Worm (Caenorhabditis elegans) whole organism, mixed stage, embryonic: ENCODE data around the gene Y56A3A.30.
A peak's percentile ranks its signal among the peaks of the same experiment; 100 is the strongest.

ENCODE experiments used
- M03D4.4 ChIP-seq: sonication (generic microtip); optimal IDR thresholded peaks from 2 replicates; lab custom pipeline; 2017; ENCODE audit warnings: mild to moderate bottlenecking, missing genetic modification characterization, missing compliant biosample characterization
- bed-3 ChIP-seq: fragments of 200-800 bp; sonication (Bioruptor generic); optimal IDR thresholded peaks from 3 replicates; lab custom pipeline; 2018; ENCODE audit warnings: mild to moderate bottlenecking, missing genetic modification characterization, moderate library complexity, missing compliant biosample characterization
- blmp-1 ChIP-seq: fragments of 150-350 bp; optimal IDR thresholded peaks from 2 replicates; lab custom pipeline; 2014; ENCODE audit warnings: missing biosample characterization, missing genetic modification characterization
- ceh-39 ChIP-seq: fragments of 150-350 bp; optimal IDR thresholded peaks from 2 replicates; lab custom pipeline; 2014; ENCODE audit warnings: missing biosample characterization, missing genetic modification characterization
- ceh-43 ChIP-seq: fragments of 200-800 bp; sonication (Bioruptor generic); optimal IDR thresholded peaks from 2 replicates; lab custom pipeline; 2018; ENCODE audit warnings: mild to moderate bottlenecking, missing genetic modification characterization, moderate library complexity, missing compliant biosample characterization
- ceh-83 ChIP-seq: fragments of 200-800 bp; sonication (Bioruptor generic); optimal IDR thresholded peaks from 2 replicates; lab custom pipeline; 2018; ENCODE audit warnings: mild to moderate bottlenecking, missing genetic modification characterization, missing compliant biosample characterization
- ces-1 ChIP-seq: fragments of 150-350 bp; optimal IDR thresholded peaks from 2 replicates; lab custom pipeline; 2014; ENCODE audit warnings: missing biosample characterization, missing genetic modification reagents, missing genetic modification characterization
- drap-1 ChIP-seq: fragments of 200-800 bp; sonication (Bioruptor generic); optimal IDR thresholded peaks from 3 replicates; lab custom pipeline; 2018; ENCODE audit warnings: mild to moderate bottlenecking, missing genetic modification characterization, missing compliant biosample characterization
- elt-3 ChIP-seq: fragments of 150-350 bp; optimal IDR thresholded peaks from 2 replicates; lab custom pipeline; 2014; ENCODE audit warnings: missing biosample characterization, missing genetic modification characterization
- flh-1 ChIP-seq: fragments of 200-800 bp; sonication (Bioruptor generic); optimal IDR thresholded peaks from 2 replicates; lab custom pipeline; 2018; ENCODE audit warnings: mild to moderate bottlenecking, missing genetic modification characterization, moderate library complexity, missing compliant biosample characterization
- hlh-1 ChIP-seq: fragments of 150-350 bp; optimal IDR thresholded peaks from 2 replicates; lab custom pipeline; 2014; ENCODE audit warnings: missing biosample characterization, missing genetic modification reagents, missing genetic modification characterization
- lin-13 ChIP-seq: fragments of 150-350 bp; optimal IDR thresholded peaks from 2 replicates; lab custom pipeline; 2014; ENCODE audit warnings: missing biosample characterization, missing genetic modification characterization
- lin-32 ChIP-seq: fragments of 200-800 bp; sonication (Bioruptor generic); optimal IDR thresholded peaks from 2 replicates; lab custom pipeline; 2018; ENCODE audit warnings: mild to moderate bottlenecking, missing genetic modification characterization, missing compliant biosample characterization
- mep-1 ChIP-seq: fragments of 150-350 bp; optimal IDR thresholded peaks from 2 replicates; lab custom pipeline; 2017; ENCODE audit warnings: missing biosample characterization, missing genetic modification reagents, missing genetic modification characterization, inconsistent platforms
- nhr-12 ChIP-seq: fragments of 150-350 bp; optimal IDR thresholded peaks from 2 replicates; lab custom pipeline; 2014; ENCODE audit warnings: missing biosample characterization, missing genetic modification characterization
- nhr-2 ChIP-seq: fragments of 150-350 bp; optimal IDR thresholded peaks from 2 replicates; lab custom pipeline; 2014; ENCODE audit warnings: missing biosample characterization, missing genetic modification characterization
- nhr-237 ChIP-seq: fragments of 150-350 bp; optimal IDR thresholded peaks from 2 replicates; lab custom pipeline; 2014; ENCODE audit warnings: missing biosample characterization, missing genetic modification characterization
- nhr-28 ChIP-seq: fragments of 150-350 bp; optimal IDR thresholded peaks from 2 replicates; lab custom pipeline; 2014; ENCODE audit warnings: missing biosample characterization, missing genetic modification characterization
- nhr-76 ChIP-seq: sonication (generic microtip); optimal IDR thresholded peaks from 2 replicates; lab custom pipeline; 2017; ENCODE audit warnings: missing biosample characterization, missing genetic modification characterization
- pha-4 ChIP-seq: fragments of 150-350 bp; optimal IDR thresholded peaks from 2 replicates; lab custom pipeline; 2018; ENCODE audit warnings: missing biosample characterization, missing genetic modification reagents, missing genetic modification characterization
- sem-2 ChIP-seq: fragments of 200-800 bp; sonication (Bioruptor generic); optimal IDR thresholded peaks from 2 replicates; lab custom pipeline; 2018; ENCODE audit warnings: mild to moderate bottlenecking, missing genetic modification characterization, missing compliant biosample characterization
- snpc-4 ChIP-seq: fragments of 150-350 bp; optimal IDR thresholded peaks from 2 replicates; lab custom pipeline; 2014; ENCODE audit warnings: missing biosample characterization, missing genetic modification characterization
- sptf-1 ChIP-seq: sonication (generic microtip); optimal IDR thresholded peaks from 2 replicates; lab custom pipeline; 2017; ENCODE audit warnings: mild to moderate bottlenecking, missing genetic modification characterization, moderate library complexity, missing compliant biosample characterization
- tbx-8 ChIP-seq: fragments of 200-800 bp; sonication (Bioruptor generic); optimal IDR thresholded peaks from 2 replicates; lab custom pipeline; 2018; ENCODE audit warnings: mild to moderate bottlenecking, missing genetic modification characterization, moderate library complexity, missing compliant biosample characterization
- unc-120 ChIP-seq: sonication (generic microtip); optimal IDR thresholded peaks from 2 replicates; lab custom pipeline; 2017; ENCODE audit warnings: missing genetic modification characterization, missing compliant biosample characterization; ENCODE audit not compliant: poor library complexity, severe bottlenecking
- unc-39 ChIP-seq: fragments of 150-350 bp; optimal IDR thresholded peaks from 2 replicates; lab custom pipeline; 2014; ENCODE audit warnings: missing biosample characterization, missing genetic modification characterization
- unc-62 ChIP-seq: fragments of 150-350 bp; optimal IDR thresholded peaks from 2 replicates; lab custom pipeline; 2014; ENCODE audit warnings: missing biosample characterization, missing genetic modification reagents, missing genetic modification characterization
- ztf-11 ChIP-seq: fragments of 150-350 bp; optimal IDR thresholded peaks from 2 replicates; lab custom pipeline; 2014; ENCODE audit warnings: missing biosample characterization, missing genetic modification characterization

Y56A3A.30 gene

DNA sequence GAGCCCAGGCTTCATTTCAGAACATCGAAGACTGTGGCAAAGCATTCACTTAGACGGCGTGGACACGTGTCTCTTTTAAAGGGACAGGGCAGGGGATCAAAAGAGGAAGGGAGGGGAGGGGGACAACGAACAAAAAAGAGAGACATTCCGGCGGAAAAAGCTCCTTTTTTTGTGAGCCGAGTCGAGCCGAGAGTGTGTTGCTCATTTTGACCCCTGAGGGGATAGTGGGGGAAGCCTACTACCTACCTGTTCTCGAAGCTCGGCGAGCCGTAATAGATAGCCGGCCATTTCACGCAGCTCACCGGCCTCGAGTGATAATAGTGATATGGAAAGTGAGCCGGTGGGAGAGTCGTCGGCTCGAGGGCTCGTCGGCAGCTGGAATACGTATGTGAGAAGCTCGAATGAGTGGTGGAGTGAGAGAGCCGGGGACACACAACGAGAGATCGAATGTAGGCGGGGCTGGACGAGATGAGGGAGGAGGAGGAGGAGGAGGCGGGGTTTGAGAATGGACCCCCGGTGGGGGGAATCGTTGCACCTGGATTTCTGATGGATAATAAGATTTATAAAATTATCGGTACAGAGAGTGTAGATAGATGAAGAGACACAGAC lies 42.1 kb downstream of the Y56A3A.30 start:
- TF ChIP-seq M03D4.4 (tag; lab: Kevin White, UChicago) (peak; percentile 41), tbx-8 (no peak), drap-1 (peak; percentile 50), elt-3 (tag; lab: Kevin White, UChicago) (no peak), unc-120 (tag; lab: Kevin White, UChicago) (peak; percentile 62), sem-2 (GFP tag; lab: Kevin White, UChicago) (no peak), hlh-1 (tag; lab: Kevin White, UChicago) (no peak), ztf-11 (tag; lab: Kevin White, UChicago) (no peak)
- TF ChIP-seq, all 35 proteins: peak for 3

DNA sequence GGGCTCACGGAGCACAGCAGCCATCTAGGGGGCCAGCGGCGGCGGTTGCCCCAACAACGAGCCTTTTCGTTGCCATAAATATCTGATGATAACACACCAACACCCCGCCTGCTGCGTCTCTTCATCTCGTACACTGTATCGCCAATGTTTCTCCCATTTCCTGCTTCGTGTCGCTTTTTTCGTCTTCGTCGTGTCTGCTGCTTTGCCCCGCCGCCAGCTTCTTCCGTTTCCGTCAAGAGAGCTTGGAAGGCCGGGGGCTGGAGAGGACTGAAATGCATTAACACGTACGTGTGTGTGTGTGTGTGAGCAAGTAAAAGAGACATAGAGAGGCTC lies 43.0 kb downstream of the Y56A3A.30 start:
- TF ChIP-seq unc-62 (GFP tag; lab: Kevin White, UChicago) (no peak), drap-1 (peak; percentile 22), unc-120 (tag; lab: Kevin White, UChicago) (peak; percentile 74), unc-39 (tag; lab: Kevin White, UChicago) (no peak), flh-1 (GFP tag; lab: Kevin White, UChicago) (no peak), M03D4.4 (tag; lab: Kevin White, UChicago) (peak; percentile 54), ceh-83 (peak; percentile 84), lin-32 (GFP tag; lab: Kevin White, UChicago) (peak; percentile 6), ces-1 (GFP tag; lab: Kevin White, UChicago) (peak; percentile 24), hlh-1 (tag; lab: Kevin White, UChicago) (no peak)

DNA sequence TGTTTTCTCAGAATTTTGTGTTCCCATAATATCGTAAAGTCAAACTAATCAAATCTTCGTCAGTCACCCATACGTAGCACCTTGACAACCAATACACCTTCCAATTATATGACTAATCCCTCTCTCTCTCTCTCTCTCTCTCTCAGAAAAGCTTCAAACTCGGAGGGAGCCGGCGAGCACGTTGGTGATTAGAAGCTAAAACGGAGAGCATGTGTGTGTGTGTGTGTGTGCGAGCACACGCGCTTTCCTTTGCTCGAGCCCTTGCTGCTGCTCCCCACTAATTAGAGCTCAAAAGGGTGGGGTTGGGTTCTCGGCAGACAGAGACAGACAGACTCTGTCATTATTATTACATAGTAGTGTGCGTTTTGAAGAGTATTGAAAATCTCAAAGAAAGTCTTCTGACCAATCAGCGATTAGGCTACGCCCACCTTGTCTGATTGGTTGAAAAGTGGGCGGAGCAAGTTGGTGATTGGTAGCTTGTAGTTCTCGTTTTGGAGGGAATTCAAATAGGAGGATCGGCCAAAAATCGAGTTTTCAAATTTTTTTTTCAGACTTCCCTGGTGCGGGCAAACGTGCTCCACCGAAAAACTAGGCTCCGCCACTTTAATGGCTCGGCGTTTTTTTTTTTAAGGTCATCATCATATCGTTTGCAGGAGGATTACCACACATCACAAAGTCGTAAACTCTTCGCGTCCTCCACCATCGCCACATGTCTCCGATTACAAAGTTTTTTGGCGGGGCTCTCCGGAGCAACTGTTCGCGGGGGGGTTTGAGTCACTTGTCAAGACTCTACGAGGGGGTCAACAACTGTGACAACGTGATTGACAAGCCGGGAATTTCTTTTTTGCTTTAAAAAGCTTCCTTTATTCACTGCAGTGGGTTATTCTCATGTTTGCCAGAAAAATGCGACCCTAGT lies 43.6 kb downstream of the Y56A3A.30 start:
- TF ChIP-seq unc-62 (GFP tag; lab: Kevin White, UChicago): peak; percentile 85
- TF ChIP-seq nhr-12 (tag; lab: Kevin White, UChicago): no peak
- peak; percentile 14 for TF ChIP-seq ces-1 (GFP tag; lab: Kevin White, UChicago)
- TF ChIP-seq nhr-2 (tag; lab: Kevin White, UChicago): no peak
- no peak for TF ChIP-seq lin-13 (tag; lab: Kevin White, UChicago)
- TF ChIP-seq elt-3 (tag; lab: Kevin White, UChicago): no peak
- no peak for TF ChIP-seq ceh-83
- peak; percentile 99 for TF ChIP-seq hlh-1 (tag; lab: Kevin White, UChicago)
- no peak for TF ChIP-seq nhr-76 (tag; lab: Kevin White, UChicago)
- TF ChIP-seq nhr-28 (tag; lab: Kevin White, UChicago): no peak
- TF ChIP-seq bed-3 (GFP tag; lab: Kevin White, UChicago): no peak
- no peak for TF ChIP-seq sptf-1 (tag; lab: Kevin White, UChicago)

DNA sequence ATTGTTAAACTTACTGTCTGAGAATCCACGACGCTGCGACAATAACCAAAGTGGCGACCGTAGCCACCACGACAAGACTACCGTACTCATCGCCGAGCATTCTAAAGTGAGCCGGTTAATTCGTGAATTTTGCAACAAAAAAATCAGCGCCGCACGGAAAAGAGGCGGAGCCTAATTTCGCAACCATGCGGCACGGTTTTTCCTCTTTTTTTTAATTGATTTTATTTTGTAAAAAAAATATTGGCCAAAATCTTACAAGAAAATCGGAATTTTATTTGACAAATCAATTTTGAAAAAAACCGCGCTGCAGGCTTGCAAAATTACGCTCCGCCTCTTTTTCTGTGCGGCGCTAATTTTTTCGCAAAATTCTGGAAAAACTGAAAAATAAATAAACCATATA lies 45.3 kb downstream of the Y56A3A.30 start, which contains the start of gene dolk-1:
Gene dolk-1 (minus strand): TSS at position 101 of the 400 bp plus-strand sequence.
- no peak for TF ChIP-seq lin-32 (GFP tag; lab: Kevin White, UChicago)
- TF ChIP-seq lin-13 (tag; lab: Kevin White, UChicago): no peak
- no peak for TF ChIP-seq nhr-76 (tag; lab: Kevin White, UChicago)
- no peak for TF ChIP-seq ztf-11 (tag; lab: Kevin White, UChicago)
- TF ChIP-seq ces-1 (GFP tag; lab: Kevin White, UChicago): no peak
- TF ChIP-seq unc-62 (GFP tag; lab: Kevin White, UChicago): no peak
- no peak for TF ChIP-seq snpc-4 (tag; lab: Kevin White, UChicago)
- TF ChIP-seq hlh-1 (tag; lab: Kevin White, UChicago): no peak
- TF ChIP-seq nhr-237 (tag; lab: Kevin White, UChicago): no peak
- no peak for TF ChIP-seq ceh-39 (tag; lab: Kevin White, UChicago)
- TF ChIP-seq sptf-1 (tag; lab: Kevin White, UChicago): no peak
- TF ChIP-seq bed-3 (GFP tag; lab: Kevin White, UChicago): no peak
- no peak for TF ChIP-seq ceh-83
- TF ChIP-seq ceh-43 (GFP tag; lab: Kevin White, UChicago): no peak
- no peak for TF ChIP-seq unc-39 (tag; lab: Kevin White, UChicago)
- TF ChIP-seq mep-1: no peak
- TF ChIP-seq blmp-1 (tag; lab: Kevin White, UChicago): no peak
- TF ChIP-seq pha-4: no peak
- TF ChIP-seq, all 35 proteins: peak for 0
